Fruit fly (Drosophila melanogaster) whole organism, embryonic: Measurements from ENCODE around the gene CG17687.

Source experiments
- B-H1 ChIP-seq: fragments of 200-800 bp; sonication (Bioruptor generic); IDR thresholded peaks from 3 replicates; pipeline ENCODE4 v1.3.6; 2022; ENCODE audit warnings: missing biosample characterization, missing genetic modification characterization
- CG12071 ChIP-seq: fragments of 200-800 bp; sonication (Bioruptor generic); optimal IDR thresholded peaks from 3 replicates; lab custom pipeline; 2018; ENCODE audit warnings: missing biosample characterization, mild to moderate bottlenecking, missing genetic modification characterization
- CG12299 ChIP-seq: fragments of 200-800 bp; sonication (Bioruptor generic); optimal IDR thresholded peaks from 2 replicates; lab custom pipeline; 2018; ENCODE audit warnings: missing biosample characterization, mild to moderate bottlenecking, missing genetic modification characterization
- CG15601 ChIP-seq: fragments of 200-800 bp; sonication (Bioruptor generic); optimal IDR thresholded peaks from 3 replicates; lab custom pipeline; 2019; ENCODE audit warnings: missing biosample characterization, mild to moderate bottlenecking, missing genetic modification characterization, moderate library complexity
- CG16813 ChIP-seq: fragments of 200-800 bp; sonication (Bioruptor generic); IDR thresholded peaks from 3 replicates; pipeline ENCODE4 v1.3.6; 2022; ENCODE audit warnings: missing biosample characterization, missing genetic modification characterization; ENCODE audit not compliant: partially characterized antibody
- CG17829 ChIP-seq: fragments of 200-800 bp; optimal IDR thresholded peaks from 2 replicates; lab custom pipeline; 2019; ENCODE audit warnings: missing biosample characterization, mild to moderate bottlenecking, missing genetic modification characterization, moderate library complexity
- CG2116 ChIP-seq: fragments of 200-800 bp; sonication (Bioruptor generic); optimal IDR thresholded peaks from 3 replicates; lab custom pipeline; 2018; ENCODE audit warnings: missing biosample characterization, mild to moderate bottlenecking, missing genetic modification characterization
- CG30403 ChIP-seq: fragments of 200-800 bp; sonication (Bioruptor generic); optimal IDR thresholded peaks from 3 replicates; lab custom pipeline; 2016; ENCODE audit warnings: missing biosample characterization, missing genetic modification characterization
- CG31441 ChIP-seq: fragments of 200-800 bp; sonication (Bioruptor generic); IDR thresholded peaks from 2 replicates; pipeline ENCODE4 v1.3.6; 2022; ENCODE audit warnings: missing biosample characterization, missing genetic modification characterization
- CG3838 ChIP-seq: fragments of 200-800 bp; sonication (Bioruptor generic); optimal IDR thresholded peaks from 3 replicates; lab custom pipeline; 2016; ENCODE audit warnings: missing biosample characterization, missing genetic modification characterization
- CG4617 ChIP-seq: fragments of 200-800 bp; sonication (Bioruptor generic); optimal IDR thresholded peaks from 3 replicates; lab custom pipeline; 2016; ENCODE audit warnings: missing biosample characterization, missing genetic modification characterization, borderline replicate concordance
- CG5180 ChIP-seq: fragments of 200-800 bp; sonication (Bioruptor generic); optimal IDR thresholded peaks from 3 replicates; lab custom pipeline; 2017; ENCODE audit warnings: missing biosample characterization, missing genetic modification characterization, mild to moderate bottlenecking, moderate library complexity, missing genetic modification reagents
- CG5245 ChIP-seq: fragments of 200-800 bp; sonication (Bioruptor generic); optimal IDR thresholded peaks from 3 replicates; lab custom pipeline; 2016; ENCODE audit warnings: missing biosample characterization, missing genetic modification characterization
- CG5953 ChIP-seq: fragments of 200-800 bp; sonication (Bioruptor generic); IDR thresholded peaks from 2 replicates; pipeline ENCODE4 v1.3.6; 2022; ENCODE audit warnings: missing biosample characterization, missing genetic modification characterization
- CG6175 ChIP-seq: fragments of 200-800 bp; sonication (Bioruptor generic); IDR thresholded peaks from 3 replicates; pipeline ENCODE4 v1.3.6; 2022; ENCODE audit warnings: missing biosample characterization, missing genetic modification characterization
- CG6254 ChIP-seq: fragments of 200-800 bp; sonication (Bioruptor generic); optimal IDR thresholded peaks from 3 replicates; lab custom pipeline; 2017; ENCODE audit warnings: mild to moderate bottlenecking, missing biosample characterization, missing genetic modification reagents, missing genetic modification characterization
- CG7745 ChIP-seq: fragments of 200-800 bp; sonication (Bioruptor generic); optimal IDR thresholded peaks from 2 replicates; lab custom pipeline; 2018; ENCODE audit warnings: missing biosample characterization, mild to moderate bottlenecking, missing genetic modification characterization, moderate library complexity
- CG7839 ChIP-seq: fragments of 200-800 bp; sonication (Bioruptor generic); optimal IDR thresholded peaks from 3 replicates; lab custom pipeline; 2018; ENCODE audit warnings: missing biosample characterization, mild to moderate bottlenecking, missing genetic modification characterization, moderate library complexity
- CG8388 ChIP-seq: fragments of 200-800 bp; sonication (Bioruptor generic); optimal IDR thresholded peaks from 2 replicates; lab custom pipeline; 2019; ENCODE audit warnings: missing biosample characterization, mild to moderate bottlenecking, missing genetic modification characterization, moderate library complexity
- D19B ChIP-seq: fragments of 200-800 bp; sonication (Bioruptor generic); optimal IDR thresholded peaks from 2 replicates; lab custom pipeline; 2017; ENCODE audit warnings: missing biosample characterization, mild to moderate bottlenecking, missing genetic modification characterization
- Ets97D ChIP-seq: fragments of 200-800 bp; sonication (Bioruptor generic); optimal IDR thresholded peaks from 3 replicates; lab custom pipeline; 2016; ENCODE audit warnings: missing biosample characterization, missing genetic modification characterization
- Fer1 ChIP-seq: fragments of 200-800 bp; sonication (Bioruptor generic); optimal IDR thresholded peaks from 2 replicates; lab custom pipeline; 2017; ENCODE audit warnings: missing biosample characterization, mild to moderate bottlenecking, missing genetic modification characterization
- Jarid2 ChIP-seq: fragments of 200-800 bp; sonication (Bioruptor generic); optimal IDR thresholded peaks from 3 replicates; lab custom pipeline; 2017; ENCODE audit warnings: mild to moderate bottlenecking, missing biosample characterization, missing genetic modification reagents, missing genetic modification characterization
- NK7.1 ChIP-seq: fragments of 200-800 bp; sonication (Bioruptor generic); optimal IDR thresholded peaks from 3 replicates; lab custom pipeline; 2016; ENCODE audit warnings: missing biosample characterization, missing genetic modification characterization
- Nf-YB ChIP-seq: fragments of 200-800 bp; sonication (Bioruptor generic); optimal IDR thresholded peaks from 3 replicates; lab custom pipeline; 2019; ENCODE audit warnings: missing biosample characterization, mild to moderate bottlenecking, missing genetic modification characterization, moderate library complexity
- Nf-YC ChIP-seq: fragments of 200-800 bp; optimal IDR thresholded peaks from 3 replicates; lab custom pipeline; 2019; ENCODE audit warnings: missing biosample characterization, mild to moderate bottlenecking, missing genetic modification characterization, moderate library complexity
- PHDP ChIP-seq: fragments of 200-800 bp; sonication (Bioruptor generic); optimal IDR thresholded peaks from 3 replicates; lab custom pipeline; 2018; ENCODE audit warnings: missing biosample characterization, mild to moderate bottlenecking, missing genetic modification characterization, moderate library complexity
- Rfx ChIP-seq: fragments of 200-800 bp; sonication (Bioruptor generic); IDR thresholded peaks from 2 replicates; pipeline ENCODE4 v1.3.6; 2022; ENCODE audit warnings: missing biosample characterization, missing genetic modification characterization
- Sin3A ChIP-seq: fragments of >200 bp; optimal IDR thresholded peaks from 2 replicates; lab custom pipeline; 2018
- ap ChIP-seq: fragments of 200-800 bp; sonication (Bioruptor generic); IDR thresholded peaks from 2 replicates; pipeline ENCODE4 v1.3.6; 2022; ENCODE audit warnings: missing biosample characterization, missing genetic modification characterization
- bcd ChIP-seq: fragments of 200-800 bp; sonication (Bioruptor generic); optimal IDR thresholded peaks from 2 replicates; lab custom pipeline; 2017; ENCODE audit warnings: missing biosample characterization, mild to moderate bottlenecking, missing genetic modification characterization
- cg ChIP-seq: fragments of 200-800 bp; sonication (Bioruptor generic); optimal IDR thresholded peaks from 3 replicates; lab custom pipeline; 2019; ENCODE audit warnings: missing biosample characterization, mild to moderate bottlenecking, missing genetic modification characterization, moderate library complexity
- chif ChIP-seq, 2 experiments: fragments of 200-800 bp; sonication (Bioruptor generic); optimal IDR thresholded peaks; 3 replicates each; lab custom pipeline; 2016; ENCODE audit warnings: missing biosample characterization in 2 of 2, missing genetic modification characterization in 2 of 2
- dmrt11E ChIP-seq: fragments of 200-800 bp; sonication (Bioruptor generic); optimal IDR thresholded peaks from 3 replicates; lab custom pipeline; 2018; ENCODE audit warnings: missing biosample characterization, mild to moderate bottlenecking, missing genetic modification characterization, moderate library complexity
- dmrt99B ChIP-seq: fragments of 200-800 bp; sonication (Bioruptor generic); optimal IDR thresholded peaks from 2 replicates; lab custom pipeline; 2018; ENCODE audit warnings: missing biosample characterization, mild to moderate bottlenecking, missing genetic modification characterization, moderate library complexity
- ems ChIP-seq: fragments of 200-800 bp; sonication (Bioruptor generic); optimal IDR thresholded peaks from 3 replicates; lab custom pipeline; 2016; ENCODE audit warnings: missing biosample characterization, missing genetic modification characterization
- fd3F ChIP-seq: fragments of 200-800 bp; sonication (Bioruptor generic); optimal IDR thresholded peaks from 2 replicates; lab custom pipeline; 2018; ENCODE audit warnings: missing biosample characterization, mild to moderate bottlenecking, missing genetic modification characterization, moderate library complexity
- gcm ChIP-seq: fragments of 200-800 bp; sonication (Bioruptor generic); optimal IDR thresholded peaks from 2 replicates; lab custom pipeline; 2019; ENCODE audit warnings: missing biosample characterization, mild to moderate bottlenecking, missing genetic modification characterization, moderate library complexity
- hkb ChIP-seq, 2 experiments: fragments of 200-800 bp in 1 of 2; fragments of >200 bp in 1 of 2; sonication (Bioruptor generic) in 1 of 2; IDR thresholded peaks in 1 of 2; optimal IDR thresholded peaks in 1 of 2; 2 replicates each; pipeline versions ENCODE4 v1.3.6 to Lab custom; 2017 to 2022; ENCODE audit warnings: missing biosample characterization in 1 of 2, missing genetic modification characterization in 1 of 2
- kni ChIP-seq: fragments of 200-800 bp; sonication (Bioruptor generic); optimal IDR thresholded peaks from 3 replicates; lab custom pipeline; 2017; ENCODE audit warnings: mild to moderate bottlenecking, missing biosample characterization, missing genetic modification reagents, missing genetic modification characterization
- nom ChIP-seq: fragments of 200-800 bp; sonication (Bioruptor generic); optimal IDR thresholded peaks from 2 replicates; lab custom pipeline; 2017; ENCODE audit warnings: missing biosample characterization, missing genetic modification characterization, mild to moderate bottlenecking, moderate library complexity, missing genetic modification reagents
- onecut ChIP-seq: fragments of 200-800 bp; sonication (Bioruptor generic); IDR thresholded peaks from 2 replicates; pipeline ENCODE4 v1.3.6; 2022; ENCODE audit warnings: missing biosample characterization, missing genetic modification characterization
- sens ChIP-seq: fragments of 200-800 bp; sonication (Bioruptor generic); peaks from one replicate; lab custom pipeline; 2016; ENCODE audit warnings: missing biosample characterization, missing genetic modification characterization
- sqz ChIP-seq: fragments of 200-800 bp; sonication (Bioruptor generic); optimal IDR thresholded peaks from 3 replicates; lab custom pipeline; 2018; ENCODE audit warnings: missing biosample characterization, mild to moderate bottlenecking, missing genetic modification characterization
- ssp ChIP-seq: fragments of 200-800 bp; sonication (Bioruptor generic); IDR thresholded peaks from 2 replicates; pipeline ENCODE4 v1.3.6; 2022; ENCODE audit warnings: missing biosample characterization, missing genetic modification characterization
- vvl ChIP-seq: fragments of 200-800 bp; sonication (Bioruptor generic); IDR thresholded peaks from 2 replicates; pipeline ENCODE4 v1.3.6; 2022; ENCODE audit warnings: missing biosample characterization, missing genetic modification characterization

The CG17687 gene

dm6 chr3L:13400872-13401418 is 52.1 kb downstream of the CG17687 start, which contains the start of gene sens (continued):
- TF ChIP-seq chif (GFP tag; optimal IDR thresholded peaks at IDR 0.05; lab: Kevin White, UChicago) (no peak), CG7745 (tag; lab: Kevin White, UChicago) (no peak), bcd (GFP tag; lab: Kevin White, UChicago) (no peak), CG30403 (GFP tag; lab: Kevin White, UChicago) (no peak), hkb (optimal IDR thresholded peaks at IDR 0.05; lab: Kevin White, UChicago) (no peak), hkb (GFP tag; IDR thresholded peaks at IDR 0.05; lab: Robert Waterston, UW) (no peak), B-H1 (GFP tag; lab: Robert Waterston, UW) (no peak), gcm (GFP tag; lab: Kevin White, UChicago) (no peak), cg (peak; percentile 82), CG6175 (GFP tag; lab: Robert Waterston, UW) (no peak), kni (peak; percentile 45), CG6254 (GFP tag; lab: Kevin White, UChicago) (no peak), onecut (GFP tag; lab: Robert Waterston, UW) (no peak), CG12299 (tag; lab: Kevin White, UChicago) (no peak), Jarid2 (peak; percentile 81), CG8388 (peak; percentile 49), Rfx (GFP tag; lab: Robert Waterston, UW) (no peak), CG5245 (GFP tag; lab: Kevin White, UChicago) (no peak), CG17829 (tag; lab: Kevin White, UChicago) (peak; percentile 64), CG16813 (GFP tag; lab: Robert Waterston, UW) (no peak), CG15601 (no peak), Ets97D (GFP tag; lab: Kevin White, UChicago) (no peak), CG31441 (GFP tag; lab: Robert Waterston, UW) (no peak), sqz (GFP tag; lab: Kevin White, UChicago) (peak; percentile 65), ems (no peak), CG2116 (GFP tag; lab: Kevin White, UChicago) (no peak), CG7839 (no peak), NK7.1 (GFP tag; lab: Kevin White, UChicago) (no peak), vvl (GFP tag; lab: Robert Waterston, UW) (no peak), Nf-YC (tag; lab: Kevin White, UChicago) (peak; percentile 87), dmrt99B (tag; lab: Kevin White, UChicago) (no peak), sens (peak; percentile 93), Nf-YB (GFP tag; lab: Kevin White, UChicago) (peak; percentile 92), CG5953 (GFP tag; lab: Robert Waterston, UW) (no peak), CG3838 (no peak), dmrt11E (tag; lab: Kevin White, UChicago) (no peak), ssp (GFP tag; lab: Robert Waterston, UW) (no peak), CG4617 (GFP tag; lab: Kevin White, UChicago) (no peak), ap (GFP tag; lab: Robert Waterston, UW) (no peak), fd3F (GFP tag; lab: Kevin White, UChicago) (no peak), Sin3A (lab: Kevin White, UChicago) (no peak), nom (GFP tag; lab: Kevin White, UChicago) (peak; percentile 35), D19B (GFP tag; lab: Kevin White, UChicago) (no peak), Fer1 (no peak), CG12071 (no peak), PHDP (tag; lab: Kevin White, UChicago) (no peak), CG5180 (GFP tag; lab: Kevin White, UChicago) (peak; percentile 7)
